Worm (Caenorhabditis elegans): ENCODE data around the gene M01B2.10.

DNA sequence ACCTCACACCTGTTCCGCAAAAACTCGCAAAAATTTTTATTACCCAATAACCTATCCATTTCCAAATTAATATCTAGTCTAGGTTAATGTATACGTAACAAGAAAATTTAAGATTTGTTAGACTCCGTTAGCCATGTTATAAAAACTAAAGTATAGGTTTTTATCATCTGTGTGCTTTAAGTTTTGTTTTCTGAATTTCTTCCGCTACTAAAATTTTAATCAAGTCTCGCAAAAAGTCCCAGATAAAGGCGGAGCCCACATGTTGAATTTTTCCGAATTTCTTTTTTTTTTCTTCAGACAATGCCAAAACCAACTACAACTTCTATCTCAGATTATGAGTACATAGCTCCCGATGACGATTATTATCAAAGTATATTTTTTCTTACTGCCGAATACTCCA lies 30.0 kb downstream of the M01B2.10 start, which contains the start of gene srw-13:
- no peak for TF ChIP-seq ceh-45 (GFP tag; IDR thresholded peaks at IDR 0.05)
- no peak for TF ChIP-seq fkh-6 (tag; optimal IDR thresholded peaks at IDR 0.05)
- TF ChIP-seq unc-3 (GFP tag; conservative IDR thresholded peaks at IDR 0.05), result no peak
- no peak for TF ChIP-seq unc-3 (tag; optimal IDR thresholded peaks at IDR 0.05)
- TF ChIP-seq nhr-11 (tag; optimal IDR thresholded peaks at IDR 0.05), result no peak
- no peak for TF ChIP-seq odd-2 (tag; optimal IDR thresholded peaks at IDR 0.05)
